Worm (Caenorhabditis elegans) whole organism, late embryonic: ENCODE results near the gene Y54G2A.49.
"Not testable (repeated sequence)": the region's sequence is repeated elsewhere in the genome, so short reads cannot be mapped to it uniquely, and the experiment has no call there.

ENCODE experiments used
- C38D4.7 ChIP-seq: fragments of 200-800 bp; sonication (Bioruptor generic); optimal IDR thresholded peaks from 2 replicates; lab custom pipeline; 2018; ENCODE audit warnings: mild to moderate bottlenecking, missing genetic modification characterization, moderate library complexity, missing compliant biosample characterization
- K09A11.1 ChIP-seq: sonication (generic microtip); optimal IDR thresholded peaks from 2 replicates; lab custom pipeline; 2017; ENCODE audit warnings: antibody characterized with exemption, mild to moderate bottlenecking, missing genetic modification characterization, missing compliant biosample characterization; ENCODE audit not compliant: insufficient read depth
- T23F11.4 ChIP-seq: fragments of 200-800 bp; sonication (Bioruptor generic); optimal IDR thresholded peaks from 2 replicates; lab custom pipeline; 2018; ENCODE audit warnings: mild to moderate bottlenecking, missing genetic modification characterization, missing compliant biosample characterization
- Y22D7AL.16 ChIP-seq: sonication (generic microtip); optimal IDR thresholded peaks from 2 replicates; lab custom pipeline; 2016; ENCODE audit warnings: missing genetic modification characterization, missing compliant biosample characterization
- ama-1 ChIP-seq: fragments of 150-350 bp; optimal IDR thresholded peaks from 2 replicates; lab custom pipeline; 2014
- ceh-19 ChIP-seq: fragments of 200-800 bp; sonication (Bioruptor generic); optimal IDR thresholded peaks from 2 replicates; lab custom pipeline; 2018; ENCODE audit warnings: mild to moderate bottlenecking, missing genetic modification characterization, missing compliant biosample characterization
- ceh-22 ChIP-seq: sonication (generic microtip); optimal IDR thresholded peaks from 2 replicates; lab custom pipeline; 2017; ENCODE audit warnings: missing biosample characterization, missing genetic modification characterization
- ceh-30 ChIP-seq: fragments of 150-350 bp; optimal IDR thresholded peaks from 2 replicates; lab custom pipeline; 2014; ENCODE audit warnings: missing biosample characterization, missing genetic modification characterization
- ceh-31 ChIP-seq: sonication (generic microtip); optimal IDR thresholded peaks from 2 replicates; lab custom pipeline; 2016; ENCODE audit warnings: missing genetic modification characterization, missing compliant biosample characterization
- ceh-48 ChIP-seq: sonication (generic microtip); optimal IDR thresholded peaks from 2 replicates; lab custom pipeline; 2016; ENCODE audit warnings: missing genetic modification characterization, inconsistent platforms, missing compliant biosample characterization
- ceh-6 ChIP-seq: fragments of 200-800 bp; sonication (Bioruptor generic); optimal IDR thresholded peaks from 2 replicates; lab custom pipeline; 2018; ENCODE audit warnings: mild to moderate bottlenecking, missing genetic modification characterization, missing compliant biosample characterization
- ceh-9 ChIP-seq: sonication (generic microtip); optimal IDR thresholded peaks from 2 replicates; lab custom pipeline; 2016; ENCODE audit warnings: mild to moderate bottlenecking, missing genetic modification characterization, inconsistent platforms, missing compliant biosample characterization
- che-1 ChIP-seq: sonication (generic microtip); optimal IDR thresholded peaks from 2 replicates; lab custom pipeline; 2016; ENCODE audit warnings: mild to moderate bottlenecking, missing genetic modification characterization, missing compliant biosample characterization
- dve-1 ChIP-seq: sonication (generic microtip); optimal IDR thresholded peaks from 2 replicates; lab custom pipeline; 2017; ENCODE audit warnings: antibody characterized with exemption, mild to moderate bottlenecking, missing genetic modification characterization, missing compliant biosample characterization
- elt-2 ChIP-seq: sonication (generic microtip); optimal IDR thresholded peaks from 2 replicates; lab custom pipeline; 2016; ENCODE audit warnings: missing genetic modification reagents, missing genetic modification characterization, missing compliant biosample characterization
- fkh-10 ChIP-seq: fragments of 150-350 bp; optimal IDR thresholded peaks from 2 replicates; lab custom pipeline; 2014; ENCODE audit warnings: missing biosample characterization, missing genetic modification reagents, missing genetic modification characterization
- fkh-6 ChIP-seq: sonication (generic microtip); optimal IDR thresholded peaks from 2 replicates; lab custom pipeline; 2016; ENCODE audit warnings: missing genetic modification characterization, missing compliant biosample characterization
- gmeb-2 ChIP-seq: sonication (generic microtip); optimal IDR thresholded peaks from 2 replicates; lab custom pipeline; 2016; ENCODE audit warnings: missing genetic modification characterization, inconsistent platforms, missing compliant biosample characterization
- hlh-13 ChIP-seq: fragments of 200-800 bp; sonication (Bioruptor generic); optimal IDR thresholded peaks from 2 replicates; lab custom pipeline; 2018; ENCODE audit warnings: mild to moderate bottlenecking, missing genetic modification characterization, missing compliant biosample characterization
- hlh-30 ChIP-seq: sonication (generic microtip); optimal IDR thresholded peaks from 2 replicates; lab custom pipeline; 2017; ENCODE audit warnings: antibody characterized with exemption, missing genetic modification characterization, missing compliant biosample characterization; ENCODE audit not compliant: insufficient read depth
- hlh-6 ChIP-seq: sonication (generic microtip); optimal IDR thresholded peaks from 2 replicates; lab custom pipeline; 2016; ENCODE audit warnings: missing genotype, missing genetic modification characterization, missing compliant biosample characterization
- hlh-8 ChIP-seq: sonication (generic microtip); optimal IDR thresholded peaks from 2 replicates; lab custom pipeline; 2016; ENCODE audit warnings: missing genotype, missing genetic modification characterization, missing compliant biosample characterization
- madf-2 ChIP-seq: sonication (generic microtip); optimal IDR thresholded peaks from 2 replicates; lab custom pipeline; 2017; ENCODE audit warnings: missing genetic modification characterization, missing compliant biosample characterization
- mec-3 ChIP-seq: sonication (generic microtip); optimal IDR thresholded peaks from 2 replicates; lab custom pipeline; 2016; ENCODE audit warnings: borderline replicate concordance, missing genetic modification characterization, missing compliant biosample characterization
- nfya-1 ChIP-seq: sonication (generic microtip); optimal IDR thresholded peaks from 2 replicates; lab custom pipeline; 2017; ENCODE audit warnings: missing genetic modification characterization, mild to moderate bottlenecking, missing compliant biosample characterization, antibody characterized with exemption, moderate library complexity
- nhr-232 ChIP-seq: sonication (generic microtip); optimal IDR thresholded peaks from 2 replicates; lab custom pipeline; 2016; ENCODE audit warnings: missing genetic modification characterization, missing compliant biosample characterization
- npax-4 ChIP-seq: sonication (generic microtip); optimal IDR thresholded peaks from 2 replicates; lab custom pipeline; 2016; ENCODE audit warnings: missing genetic modification characterization, missing compliant biosample characterization
- odd-2 ChIP-seq: sonication (generic microtip); optimal IDR thresholded peaks from 2 replicates; lab custom pipeline; 2017; ENCODE audit warnings: antibody characterized with exemption, mild to moderate bottlenecking, missing genetic modification characterization, missing compliant biosample characterization
- pqm-1 ChIP-seq: sonication (generic microtip); optimal IDR thresholded peaks from 2 replicates; lab custom pipeline; 2016; ENCODE audit warnings: missing genetic modification characterization, missing compliant biosample characterization
- pros-1 ChIP-seq: fragments of 150-350 bp; optimal IDR thresholded peaks from 2 replicates; lab custom pipeline; 2014; ENCODE audit warnings: missing biosample characterization, missing genetic modification reagents, missing genetic modification characterization
- rnt-1 ChIP-seq: sonication (generic microtip); optimal IDR thresholded peaks from 2 replicates; lab custom pipeline; 2016; ENCODE audit warnings: missing genetic modification characterization, missing compliant biosample characterization
- tbx-2 ChIP-seq: sonication (generic microtip); optimal IDR thresholded peaks from 2 replicates; lab custom pipeline; 2016; ENCODE audit warnings: missing genetic modification characterization, missing compliant biosample characterization
- ttx-3 ChIP-seq: sonication (generic microtip); optimal IDR thresholded peaks from 2 replicates; lab custom pipeline; 2016; ENCODE audit warnings: missing genetic modification reagents, missing genetic modification characterization, missing compliant biosample characterization
- unc-3 ChIP-seq, 2 experiments: fragments of 200-800 bp in 1 of 2; sonication (Bioruptor generic) in 1 of 2; sonication (generic microtip) in 1 of 2; conservative IDR thresholded peaks in 1 of 2; optimal IDR thresholded peaks in 1 of 2; 2 replicates each; pipeline versions ENCODE4 v1.3.6 to Lab custom; 2016 to 2022; ENCODE audit warnings: missing compliant biosample characterization in 2 of 2, missing genetic modification characterization in 2 of 2, missing genetic modification reagents in 1 of 2
- unc-55 ChIP-seq: sonication (generic microtip); optimal IDR thresholded peaks from 2 replicates; lab custom pipeline; 2017; ENCODE audit warnings: missing biosample characterization, missing genetic modification reagents, missing genetic modification characterization
- unc-86 ChIP-seq: sonication (generic microtip); optimal IDR thresholded peaks from 2 replicates; lab custom pipeline; 2016; ENCODE audit warnings: missing genetic modification characterization, missing compliant biosample characterization
- zip-5 ChIP-seq: sonication (generic microtip); optimal IDR thresholded peaks from 2 replicates; lab custom pipeline; 2016; ENCODE audit warnings: missing genetic modification characterization, missing compliant biosample characterization
- ztf-16 ChIP-seq: sonication (generic microtip); optimal IDR thresholded peaks from 2 replicates; lab custom pipeline; 2017; ENCODE audit warnings: missing genetic modification characterization, missing compliant biosample characterization

Y54G2A.49 gene

ce11 chrIV:2853164-2853563 is at the start of gene Y54G2A.49:
Gene Y54G2A.49, minus strand, starts transcription at chrIV:2853264.
- TF ChIP-seq pros-1 = no peak
- TF ChIP-seq, all 69 proteins: peak for 0

DNA sequence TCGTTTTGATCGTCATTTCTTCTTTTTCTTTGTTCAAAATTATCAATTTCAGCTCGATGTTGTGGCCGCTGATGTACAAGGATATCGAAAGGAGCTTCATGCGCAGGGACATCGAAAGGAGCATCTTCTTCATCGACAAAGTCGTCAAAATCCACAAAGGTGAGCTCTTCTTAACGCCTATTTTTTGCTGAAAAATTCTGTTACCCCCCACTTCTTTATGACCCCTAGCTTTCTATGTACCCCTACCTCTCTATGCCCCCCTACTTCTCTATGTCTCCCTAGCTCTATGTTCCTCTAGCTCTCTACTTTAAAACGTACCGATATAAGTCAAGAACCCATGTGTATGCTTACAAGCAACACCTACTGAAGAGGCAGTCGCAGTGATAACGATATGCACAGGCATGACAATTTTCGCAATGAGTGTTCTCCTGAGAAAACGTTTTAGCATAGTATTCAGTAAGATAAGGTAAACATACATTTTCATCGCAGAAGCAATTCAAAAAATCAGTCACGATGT is 44.6 kb upstream of the Y54G2A.49 start, which contains the start of gene Y54G2A.36:
Gene Y54G2A.36, plus strand, starts transcription at position 51 of the 517 bp plus-strand sequence.
- TF ChIP-seq unc-86 (tag; lab: Kevin White, UChicago) = no peak
- no peak for TF ChIP-seq ceh-30 (tag; lab: Kevin White, UChicago)
- no peak for TF ChIP-seq ceh-22 (tag; lab: Kevin White, UChicago)
- no peak for TF ChIP-seq che-1 (tag; lab: Kevin White, UChicago)
- TF ChIP-seq gmeb-2 = no peak
- TF ChIP-seq ceh-19 (GFP tag; lab: Kevin White, UChicago) = no peak
- TF ChIP-seq K09A11.1 = no peak
- no peak for TF ChIP-seq ceh-31 (tag; lab: Kevin White, UChicago)

DNA sequence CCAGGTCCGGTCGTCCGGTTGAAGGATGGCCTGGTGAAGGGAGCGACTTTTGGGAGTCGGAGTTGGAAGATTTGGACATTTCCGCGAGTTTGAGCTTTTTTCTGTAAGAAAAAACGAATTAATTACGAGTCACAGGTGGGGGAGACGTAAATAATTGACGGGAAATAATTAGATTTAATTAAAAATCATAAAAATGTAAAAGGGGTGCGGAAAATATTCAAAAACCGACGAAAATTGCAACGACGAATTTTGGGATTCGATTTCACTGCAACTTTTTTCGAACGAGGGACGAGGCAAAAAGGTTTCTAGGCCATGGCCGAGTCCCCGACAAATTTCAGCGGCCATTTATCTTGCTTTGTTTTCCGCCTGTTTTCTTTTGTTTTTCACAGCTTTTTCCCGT is 41.6 kb upstream of the Y54G2A.49 start, which contains the start of gene Y54G2A.19:
Gene Y54G2A.19, minus strand, starts transcription at position 101 of the 400 bp plus-strand sequence.
- not testable (repeated sequence) for TF ChIP-seq pqm-1 (tag; lab: Kevin White, UChicago); unc-55 (GFP tag; lab: Kevin White, UChicago); ceh-48 (tag; lab: Kevin White, UChicago)

ce11 chrIV:2893486-2893842 is 40.4 kb upstream of the Y54G2A.49 start:
- TF ChIP-seq elt-2 (no peak), ceh-9 (tag; lab: Kevin White, UChicago) (no peak)

DNA sequence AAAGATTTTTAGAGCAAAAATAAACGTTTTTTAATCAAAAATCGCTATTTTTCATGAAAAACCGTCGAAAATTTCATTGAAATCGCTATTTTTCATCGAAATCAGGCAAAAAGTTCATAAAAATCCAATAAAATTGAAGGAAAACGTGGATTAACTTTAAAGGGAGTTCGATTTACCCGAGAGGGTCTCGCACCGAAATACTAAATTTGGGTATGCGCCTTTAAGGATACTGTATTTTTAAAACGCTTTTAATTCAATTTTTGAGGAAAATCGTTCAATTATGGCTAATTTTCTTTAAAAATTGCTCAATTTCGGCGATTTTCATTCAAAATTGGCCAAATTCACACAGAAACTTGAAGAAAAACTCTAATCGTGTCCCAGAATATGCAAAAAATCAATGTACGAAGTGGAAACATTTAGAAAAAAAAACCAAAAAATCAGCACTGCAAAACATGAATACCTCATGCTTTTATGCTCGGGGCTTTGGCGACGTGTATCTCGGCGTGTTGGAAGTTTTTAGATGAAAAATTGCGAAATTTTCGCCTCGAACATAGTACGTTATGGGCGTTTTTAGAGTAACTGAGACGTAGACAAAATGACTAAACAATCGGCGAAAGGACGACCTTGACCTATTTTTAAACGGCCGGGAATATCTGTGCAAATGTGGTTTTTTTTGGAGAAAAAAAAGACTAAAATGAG is 39.9 kb upstream of the Y54G2A.49 start:
- TF ChIP-seq hlh-6 (tag; lab: Kevin White, UChicago) (no peak), fkh-10 (GFP tag; lab: Kevin White, UChicago) (no peak), hlh-13 (no peak), gmeb-2 (no peak), dve-1 (tag; lab: Kevin White, UChicago) (no peak), T23F11.4 (GFP tag; lab: Kevin White, UChicago) (no peak), npax-4 (tag; lab: Kevin White, UChicago) (no peak), ttx-3 (tag; lab: Kevin White, UChicago) (no peak), ceh-9 (tag; lab: Kevin White, UChicago) (no peak), fkh-6 (tag; lab: Kevin White, UChicago) (no peak), mec-3 (no peak), ama-1 (lab: Kevin White, UChicago) (no peak), tbx-2 (tag; lab: Kevin White, UChicago) (no peak), hlh-30 (no peak), odd-2 (tag; lab: Kevin White, UChicago) (no peak), nfya-1 (no peak), rnt-1 (no peak), C38D4.7 (no peak)
- TF ChIP-seq, all 69 proteins: peak for 0

DNA sequence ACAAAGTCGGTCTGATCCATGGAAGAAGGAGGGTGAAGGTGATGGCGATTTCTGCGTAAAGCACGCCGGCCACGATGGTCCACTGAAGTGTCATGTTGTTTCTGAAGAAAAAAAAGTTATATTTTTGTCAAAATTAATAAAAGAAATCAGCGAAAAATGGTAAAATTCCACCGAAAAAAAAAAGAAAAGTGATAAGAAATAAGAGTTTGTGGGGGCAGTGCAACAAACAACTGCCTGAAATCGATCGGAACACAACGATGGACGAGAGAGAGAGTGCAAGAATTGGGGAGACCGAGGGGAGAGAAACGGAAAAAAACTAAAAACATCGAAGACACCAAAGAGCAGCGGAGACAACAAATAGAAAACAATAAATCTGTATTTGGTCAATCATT is 39.3 kb upstream of the Y54G2A.49 start, which contains the start of gene Y54G2A.18:
Gene Y54G2A.18, minus strand, starts transcription at position 101 of the 392 bp plus-strand sequence.
- no peak for TF ChIP-seq zip-5 (tag; lab: Kevin White, UChicago)
- no peak for TF ChIP-seq hlh-30
- TF ChIP-seq nhr-232 (tag; lab: Kevin White, UChicago) = no peak
- TF ChIP-seq hlh-8 = no peak
- no peak for TF ChIP-seq gmeb-2
- no peak for TF ChIP-seq fkh-10 (GFP tag; lab: Kevin White, UChicago)
- no peak for TF ChIP-seq ceh-48 (tag; lab: Kevin White, UChicago)
- TF ChIP-seq madf-2 (tag; lab: Kevin White, UChicago) = no peak
- TF ChIP-seq unc-3 (GFP tag; conservative IDR thresholded peaks at IDR 0.05; lab: Robert Waterston, UW) = no peak
- no peak for TF ChIP-seq unc-3 (tag; optimal IDR thresholded peaks at IDR 0.05; lab: Kevin White, UChicago)
- TF ChIP-seq ztf-16 (tag; lab: Kevin White, UChicago) = no peak
- no peak for TF ChIP-seq ceh-6
- TF ChIP-seq Y22D7AL.16 = no peak
- TF ChIP-seq, all 69 proteins: peak for 0
